Worm (Caenorhabditis elegans): ENCODE results near the gene ZC21.10.

ZC21.10 gene

ce11 chrIII:8529772-8530171 is at the start of gene ZC21.10:
Gene ZC21.10, plus strand, starts transcription at chrIII:8530072.
- no peak for TF ChIP-seq ztf-29 (GFP tag; IDR thresholded peaks at IDR 0.05)
- TF ChIP-seq tab-1 (GFP tag; IDR thresholded peaks at IDR 0.05): no peak
- TF ChIP-seq flt-1 (GFP tag; IDR thresholded peaks at IDR 0.05): no peak
- TF ChIP-seq ztf-23 (GFP tag; IDR thresholded peaks at IDR 0.05): no peak
- no peak for TF ChIP-seq T22C8.4 (GFP tag; IDR thresholded peaks at IDR 0.05)
- TF ChIP-seq klf-2 (GFP tag; conservative IDR thresholded peaks at IDR 0.05): no peak

ce11 chrIII:8480355-8480754 is 49.5 kb upstream of the ZC21.10 start, which contains the start of gene F42H10.6:
Gene F42H10.6, minus strand, starts transcription at chrIII:8480455.
- TF ChIP-seq tab-1 (GFP tag; IDR thresholded peaks at IDR 0.05): no peak
- no peak for TF ChIP-seq ref-1 (GFP tag; conservative IDR thresholded peaks at IDR 0.05)
- no peak for TF ChIP-seq T22C8.4 (GFP tag; IDR thresholded peaks at IDR 0.05)
- TF ChIP-seq flt-1 (GFP tag; IDR thresholded peaks at IDR 0.05): no peak
- TF ChIP-seq ztf-29 (GFP tag; IDR thresholded peaks at IDR 0.05): no peak
- TF ChIP-seq med-1 (GFP tag; optimal IDR thresholded peaks at IDR 0.05; ENCODE audit: insufficient read depth): no peak
- no peak for TF ChIP-seq ztf-23 (GFP tag; IDR thresholded peaks at IDR 0.05)
- no peak for TF ChIP-seq cog-1 (tag; optimal IDR thresholded peaks at IDR 0.05)
- no peak for TF ChIP-seq klf-2 (GFP tag; conservative IDR thresholded peaks at IDR 0.05)

- TF ChIP-seq ref-1 (GFP tag; conservative IDR thresholded peaks at IDR 0.05) (no peak), cog-1 (tag; optimal IDR thresholded peaks at IDR 0.05) (no peak), T22C8.4 (GFP tag; IDR thresholded peaks at IDR 0.05) (no peak), med-1 (GFP tag; optimal IDR thresholded peaks at IDR 0.05; ENCODE audit: insufficient read depth) (no peak), tab-1 (GFP tag; IDR thresholded peaks at IDR 0.05) (no peak), ztf-23 (GFP tag; IDR thresholded peaks at IDR 0.05) (no peak), flt-1 (GFP tag; IDR thresholded peaks at IDR 0.05) (no peak), ztf-29 (GFP tag; IDR thresholded peaks at IDR 0.05) (no peak), klf-2 (GFP tag; conservative IDR thresholded peaks at IDR 0.05) (no peak)
Measured at ce11 chrIII:8483853-8484252, 46.0 kb upstream of the ZC21.10 start, which contains the start of gene F42H10.3. Gene F42H10.3, plus strand, starts transcription at chrIII:8484153.

- TF ChIP-seq flt-1 (GFP tag; IDR thresholded peaks at IDR 0.05) (no peak), med-1 (GFP tag; optimal IDR thresholded peaks at IDR 0.05; ENCODE audit: insufficient read depth) (no peak), tab-1 (GFP tag; IDR thresholded peaks at IDR 0.05) (no peak), ztf-23 (GFP tag; IDR thresholded peaks at IDR 0.05) (no peak), T22C8.4 (GFP tag; IDR thresholded peaks at IDR 0.05) (no peak), ztf-29 (GFP tag; IDR thresholded peaks at IDR 0.05) (no peak), cog-1 (tag; optimal IDR thresholded peaks at IDR 0.05) (no peak), ref-1 (GFP tag; conservative IDR thresholded peaks at IDR 0.05) (no peak), klf-2 (GFP tag; conservative IDR thresholded peaks at IDR 0.05) (no peak)
Measured at ce11 chrIII:8490254-8490653, 39.6 kb upstream of the ZC21.10 start, which contains the start of the genes ess-2 and F42H10.2. Gene ess-2, minus strand, starts transcription at chrIII:8490352. Gene F42H10.2, plus strand, starts transcription at chrIII:8490620.

- no peak for TF ChIP-seq ref-1 (GFP tag; conservative IDR thresholded peaks at IDR 0.05)
- TF ChIP-seq med-1 (GFP tag; optimal IDR thresholded peaks at IDR 0.05; ENCODE audit: insufficient read depth): no peak
- no peak for TF ChIP-seq cog-1 (tag; optimal IDR thresholded peaks at IDR 0.05)
- no peak for TF ChIP-seq klf-2 (GFP tag; conservative IDR thresholded peaks at IDR 0.05)
- no peak for TF ChIP-seq flt-1 (GFP tag; IDR thresholded peaks at IDR 0.05)
- no peak for TF ChIP-seq ztf-23 (GFP tag; IDR thresholded peaks at IDR 0.05)
- no peak for TF ChIP-seq ztf-29 (GFP tag; IDR thresholded peaks at IDR 0.05)
- no peak for TF ChIP-seq T22C8.4 (GFP tag; IDR thresholded peaks at IDR 0.05)
- TF ChIP-seq tab-1 (GFP tag; IDR thresholded peaks at IDR 0.05): no peak
Measured at ce11 chrIII:8491945-8492344, 37.9 kb upstream of the ZC21.10 start.

- no peak for TF ChIP-seq med-1 (GFP tag; optimal IDR thresholded peaks at IDR 0.05; ENCODE audit: insufficient read depth)
- no peak for TF ChIP-seq tab-1 (GFP tag; IDR thresholded peaks at IDR 0.05)
- no peak for TF ChIP-seq ztf-29 (GFP tag; IDR thresholded peaks at IDR 0.05)
- TF ChIP-seq ztf-23 (GFP tag; IDR thresholded peaks at IDR 0.05): no peak
- no peak for TF ChIP-seq T22C8.4 (GFP tag; IDR thresholded peaks at IDR 0.05)
- TF ChIP-seq flt-1 (GFP tag; IDR thresholded peaks at IDR 0.05): no peak
- no peak for TF ChIP-seq ref-1 (GFP tag; conservative IDR thresholded peaks at IDR 0.05)
- no peak for TF ChIP-seq klf-2 (GFP tag; conservative IDR thresholded peaks at IDR 0.05)
- no peak for TF ChIP-seq cog-1 (tag; optimal IDR thresholded peaks at IDR 0.05)
Measured at ce11 chrIII:8494708-8495107, 35.2 kb upstream of the ZC21.10 start, which contains the start of gene pac-1. Gene pac-1, plus strand, starts transcription at chrIII:8495008.

- no peak for TF ChIP-seq tab-1 (GFP tag; IDR thresholded peaks at IDR 0.05)
- TF ChIP-seq med-1 (GFP tag; optimal IDR thresholded peaks at IDR 0.05; ENCODE audit: insufficient read depth): no peak
- no peak for TF ChIP-seq ztf-29 (GFP tag; IDR thresholded peaks at IDR 0.05)
- TF ChIP-seq T22C8.4 (GFP tag; IDR thresholded peaks at IDR 0.05): no peak
- no peak for TF ChIP-seq flt-1 (GFP tag; IDR thresholded peaks at IDR 0.05)
- no peak for TF ChIP-seq ref-1 (GFP tag; conservative IDR thresholded peaks at IDR 0.05)
- TF ChIP-seq klf-2 (GFP tag; conservative IDR thresholded peaks at IDR 0.05): no peak
- TF ChIP-seq ztf-23 (GFP tag; IDR thresholded peaks at IDR 0.05): no peak
- no peak for TF ChIP-seq cog-1 (tag; optimal IDR thresholded peaks at IDR 0.05)
Measured at ce11 chrIII:8503341-8503740, 26.5 kb upstream of the ZC21.10 start.

- no peak for TF ChIP-seq klf-2 (GFP tag; conservative IDR thresholded peaks at IDR 0.05)
- no peak for TF ChIP-seq T22C8.4 (GFP tag; IDR thresholded peaks at IDR 0.05)
- TF ChIP-seq ztf-29 (GFP tag; IDR thresholded peaks at IDR 0.05): no peak
- no peak for TF ChIP-seq med-1 (GFP tag; optimal IDR thresholded peaks at IDR 0.05; ENCODE audit: insufficient read depth)
- TF ChIP-seq ref-1 (GFP tag; conservative IDR thresholded peaks at IDR 0.05): no peak
- no peak for TF ChIP-seq cog-1 (tag; optimal IDR thresholded peaks at IDR 0.05)
- no peak for TF ChIP-seq ztf-23 (GFP tag; IDR thresholded peaks at IDR 0.05)
- TF ChIP-seq flt-1 (GFP tag; IDR thresholded peaks at IDR 0.05): no peak
- TF ChIP-seq tab-1 (GFP tag; IDR thresholded peaks at IDR 0.05): no peak
Measured at ce11 chrIII:8504176-8504763, 25.6 kb upstream of the ZC21.10 start.

- TF ChIP-seq ref-1 (GFP tag; conservative IDR thresholded peaks at IDR 0.05) (no peak), cog-1 (tag; optimal IDR thresholded peaks at IDR 0.05) (no peak), flt-1 (GFP tag; IDR thresholded peaks at IDR 0.05) (no peak), klf-2 (GFP tag; conservative IDR thresholded peaks at IDR 0.05) (no peak), tab-1 (GFP tag; IDR thresholded peaks at IDR 0.05) (no peak), med-1 (GFP tag; optimal IDR thresholded peaks at IDR 0.05; ENCODE audit: insufficient read depth) (no peak), T22C8.4 (GFP tag; IDR thresholded peaks at IDR 0.05) (no peak), ztf-29 (GFP tag; IDR thresholded peaks at IDR 0.05) (no peak)
Measured at ce11 chrIII:8506348-8506747, 23.5 kb upstream of the ZC21.10 start.

Measured in whole organism, midembryonic.